Worm (Caenorhabditis elegans) whole organism, young adult: ENCODE results near the gene mpst-4.

Experiments used
- C17E4.6 ChIP-seq: fragments of 200-800 bp; sonication (Bioruptor generic); IDR thresholded peaks from 2 replicates; pipeline ENCODE4 v1.3.6; 2022; ENCODE audit warnings: missing genetic modification reagents, missing genetic modification characterization, missing compliant biosample characterization
- D2030.7 ChIP-seq: fragments of 200-800 bp; sonication (Bioruptor generic); IDR thresholded peaks from 2 replicates; pipeline ENCODE4 v1.3.6; 2022; ENCODE audit warnings: missing genetic modification reagents, missing genetic modification characterization, missing compliant biosample characterization
- F23B12.7 ChIP-seq: sonication (generic microtip); optimal IDR thresholded peaks from 2 replicates; lab custom pipeline; 2017; ENCODE audit warnings: missing genetic modification characterization, mild to moderate bottlenecking, missing compliant biosample characterization, antibody characterized with exemption, moderate library complexity; ENCODE audit not compliant: insufficient read depth
- F37B4.10 ChIP-seq: fragments of 200-800 bp; sonication (Bioruptor generic); IDR thresholded peaks from 2 replicates; pipeline ENCODE4 v1.3.6; 2022; ENCODE audit warnings: missing genetic modification characterization, missing compliant biosample characterization
- F52B5.7 ChIP-seq: sonication (generic microtip); optimal IDR thresholded peaks from 2 replicates; lab custom pipeline; 2016; ENCODE audit warnings: mild to moderate bottlenecking, missing genetic modification characterization, missing compliant biosample characterization
- F57C9.4 ChIP-seq: sonication (generic microtip); optimal IDR thresholded peaks from 2 replicates; lab custom pipeline; 2017; ENCODE audit warnings: mild to moderate bottlenecking, missing genetic modification characterization, missing compliant biosample characterization
- K12H6.12 ChIP-seq: fragments of 200-800 bp; sonication (Bioruptor generic); optimal IDR thresholded peaks from 2 replicates; lab custom pipeline; 2018; ENCODE audit warnings: mild to moderate bottlenecking, missing genetic modification characterization, missing compliant biosample characterization
- Y53G8AR.9 ChIP-seq: fragments of 200-800 bp; sonication (Bioruptor generic); conservative IDR thresholded peaks from 2 replicates; pipeline ENCODE4 v1.3.6; 2022; ENCODE audit warnings: missing genetic modification reagents, missing genetic modification characterization, missing compliant biosample characterization
- ama-1 ChIP-seq, 3 experiments: fragments of 150-350 bp in 1 of 3; sonication (generic microtip) in 2 of 3; optimal IDR thresholded peaks; 2 replicates each; lab custom pipeline; 2014 to 2018; ENCODE audit warnings: missing biosample characterization in 2 of 3, missing genetic modification characterization in 2 of 3, missing genetic modification reagents in 2 of 3
- athp-1 ChIP-seq: sonication (generic microtip); optimal IDR thresholded peaks from 2 replicates; lab custom pipeline; 2017; ENCODE audit warnings: mild to moderate bottlenecking, missing genetic modification characterization, missing compliant biosample characterization
- attf-5 ChIP-seq: fragments of 200-800 bp; sonication (Bioruptor generic); optimal IDR thresholded peaks from 2 replicates; lab custom pipeline; 2018; ENCODE audit warnings: mild to moderate bottlenecking, missing genetic modification characterization, missing compliant biosample characterization
- cebp-2 ChIP-seq: fragments of 200-800 bp; sonication (Bioruptor generic); IDR thresholded peaks from 2 replicates; pipeline ENCODE4 v1.3.6; 2022; ENCODE audit warnings: missing genetic modification characterization, missing compliant biosample characterization
- ceh-100 ChIP-seq: fragments of 200-800 bp; sonication (Bioruptor generic); IDR thresholded peaks from 2 replicates; pipeline ENCODE4 v1.3.6; 2022; ENCODE audit warnings: missing genetic modification reagents, missing genetic modification characterization, missing compliant biosample characterization
- ceh-27 ChIP-seq: fragments of 200-800 bp; sonication (Bioruptor generic); optimal IDR thresholded peaks from 2 replicates; lab custom pipeline; 2018; ENCODE audit warnings: mild to moderate bottlenecking, missing genetic modification characterization, moderate library complexity, missing compliant biosample characterization
- ceh-79 ChIP-seq: sonication (generic microtip); optimal IDR thresholded peaks from 2 replicates; lab custom pipeline; 2017; ENCODE audit warnings: mild to moderate bottlenecking, missing genetic modification characterization, missing compliant biosample characterization
- chd-7 ChIP-seq: sonication (generic microtip); optimal IDR thresholded peaks from 2 replicates; lab custom pipeline; 2016; ENCODE audit warnings: mild to moderate bottlenecking, missing genetic modification characterization, moderate library complexity, missing compliant biosample characterization
- egl-44 ChIP-seq: fragments of 200-800 bp; sonication (Bioruptor generic); IDR thresholded peaks from 2 replicates; pipeline ENCODE4 v1.3.6; 2022; ENCODE audit warnings: missing genetic modification reagents, missing genetic modification characterization, missing compliant biosample characterization
- fkh-3 ChIP-seq: sonication (generic microtip); optimal IDR thresholded peaks from 2 replicates; lab custom pipeline; 2016; ENCODE audit warnings: mild to moderate bottlenecking, missing genetic modification characterization, missing compliant biosample characterization
- him-1 ChIP-seq: sonication (generic microtip); optimal IDR thresholded peaks from 2 replicates; lab custom pipeline; 2016; ENCODE audit warnings: missing genotype, missing genetic modification reagents, missing genetic modification characterization, missing compliant biosample characterization
- lin-26 ChIP-seq: fragments of 200-800 bp; sonication (Bioruptor generic); IDR thresholded peaks from 2 replicates; pipeline ENCODE4 v1.3.6; 2022; ENCODE audit warnings: missing genetic modification reagents, missing genetic modification characterization, missing compliant biosample characterization
- lin-40 ChIP-seq: sonication (generic microtip); optimal IDR thresholded peaks from 2 replicates; lab custom pipeline; 2016; ENCODE audit warnings: missing genetic modification characterization, mild to moderate bottlenecking, missing compliant biosample characterization, missing genotype, missing genetic modification reagents
- lin-54 ChIP-seq: fragments of 200-800 bp; sonication (Bioruptor generic); optimal IDR thresholded peaks from 2 replicates; lab custom pipeline; 2018; ENCODE audit warnings: mild to moderate bottlenecking, missing genetic modification characterization, missing compliant biosample characterization
- madf-3 ChIP-seq: fragments of 200-800 bp; sonication (Bioruptor generic); IDR thresholded peaks from 2 replicates; pipeline ENCODE4 v1.3.6; 2022; ENCODE audit warnings: missing genetic modification reagents, missing genetic modification characterization, missing compliant biosample characterization
- nfya-2 ChIP-seq: fragments of 200-800 bp; sonication (Bioruptor generic); IDR thresholded peaks from 2 replicates; pipeline ENCODE4 v1.3.6; 2022; ENCODE audit warnings: missing genetic modification reagents, missing genetic modification characterization, missing compliant biosample characterization
- nhr-80 ChIP-seq: sonication (generic microtip); optimal IDR thresholded peaks from 2 replicates; lab custom pipeline; 2016; ENCODE audit warnings: missing genetic modification characterization, missing compliant biosample characterization
- pha-4 ChIP-seq: fragments of 150-350 bp; sonication (generic microtip); optimal IDR thresholded peaks from 2 replicates; lab custom pipeline; 2014; ENCODE audit warnings: missing biosample characterization, missing genetic modification reagents, missing genetic modification characterization
- snpc-1.3 ChIP-seq: sonication (generic microtip); optimal IDR thresholded peaks from 2 replicates; lab custom pipeline; 2017; ENCODE audit warnings: missing genetic modification characterization, mild to moderate bottlenecking, missing compliant biosample characterization, antibody characterized with exemption, moderate library complexity, missing genotype, missing genetic modification reagents; ENCODE audit not compliant: insufficient read depth
- somi-1 ChIP-seq: fragments of 200-800 bp; sonication (Bioruptor generic); optimal IDR thresholded peaks from 2 replicates; lab custom pipeline; 2018; ENCODE audit warnings: mild to moderate bottlenecking, missing genetic modification characterization, missing compliant biosample characterization
- tbp1 ChIP-seq: fragments of 200-800 bp; sonication (Bioruptor generic); optimal IDR thresholded peaks from 2 replicates; lab custom pipeline; 2018; ENCODE audit warnings: mild to moderate bottlenecking, missing genetic modification characterization, missing compliant biosample characterization
- tlf-1 ChIP-seq: fragments of 200-800 bp; sonication (Bioruptor generic); optimal IDR thresholded peaks from 2 replicates; lab custom pipeline; 2018; ENCODE audit warnings: mild to moderate bottlenecking, missing genetic modification characterization, missing compliant biosample characterization
- ztf-22 ChIP-seq: fragments of 200-800 bp; sonication (Bioruptor generic); optimal IDR thresholded peaks from 2 replicates; lab custom pipeline; 2018; ENCODE audit warnings: mild to moderate bottlenecking, missing genetic modification characterization, moderate library complexity, missing compliant biosample characterization
- ztf-26 ChIP-seq: sonication (generic microtip); optimal IDR thresholded peaks from 2 replicates; lab custom pipeline; 2017; ENCODE audit warnings: missing genetic modification characterization, missing compliant biosample characterization

mpst-4 gene

DNA sequence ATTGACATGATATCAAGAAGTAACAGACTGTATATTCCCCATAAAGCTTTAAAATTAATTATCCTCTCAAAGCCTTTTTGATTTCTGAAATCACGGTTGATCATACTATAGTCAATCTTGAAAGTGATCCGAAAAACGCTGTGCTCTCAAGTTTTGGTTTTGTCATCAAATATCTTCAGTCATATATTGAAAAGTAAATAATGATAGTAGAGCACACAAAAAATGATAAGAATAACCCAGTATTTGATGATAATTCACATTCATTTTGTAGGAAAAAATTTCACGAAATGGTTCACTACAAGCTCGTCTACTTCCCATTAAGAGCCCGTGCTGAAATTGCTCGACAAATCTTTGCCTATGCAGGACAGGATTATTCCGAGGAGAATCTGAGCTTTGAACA is 16.4 kb upstream of the mpst-4 start, which contains the start of gene gst-6:
Gene gst-6 (plus strand): TSS at position 263 of the 400 bp plus-strand sequence.
- no peak for TF ChIP-seq somi-1 (GFP tag; lab: Kevin White, UChicago)
- TF ChIP-seq lin-54 (GFP tag; lab: Kevin White, UChicago) = no peak
- no peak for TF ChIP-seq egl-44 (GFP tag; lab: Robert Waterston, UW)
- no peak for TF ChIP-seq tlf-1
- TF ChIP-seq lin-26 (GFP tag; lab: Robert Waterston, UW) = no peak
- TF ChIP-seq nhr-80 (tag; lab: Kevin White, UChicago) = peak; percentile 29
- TF ChIP-seq pha-4 (tag; lab: Kevin White, UChicago) = no peak

DNA sequence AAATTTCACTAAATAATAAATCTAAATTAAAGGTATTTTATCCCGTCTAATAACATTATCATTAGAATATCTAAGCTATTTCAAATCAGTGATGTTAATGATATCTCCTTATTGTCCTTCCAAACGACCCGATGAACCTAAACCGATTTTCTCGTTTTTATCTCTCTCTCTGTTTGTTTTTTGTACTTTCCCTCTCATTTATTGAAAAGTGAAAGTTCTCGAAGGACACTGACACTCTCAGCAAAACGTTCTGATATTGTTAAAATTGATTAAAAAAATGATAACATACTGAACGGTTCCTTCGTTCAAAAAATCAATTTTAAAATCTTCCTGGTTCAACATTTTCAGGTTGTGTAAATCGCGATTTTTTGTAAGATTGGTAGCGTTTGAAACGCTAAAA is 12.8 kb upstream of the mpst-4 start, which contains the start of gene F11G11.13:
Gene F11G11.13 (minus strand): TSS at position 89 of the 400 bp plus-strand sequence.
- TF ChIP-seq lin-40 = peak; percentile 16
- no peak for TF ChIP-seq fkh-3 (tag; lab: Kevin White, UChicago)

DNA sequence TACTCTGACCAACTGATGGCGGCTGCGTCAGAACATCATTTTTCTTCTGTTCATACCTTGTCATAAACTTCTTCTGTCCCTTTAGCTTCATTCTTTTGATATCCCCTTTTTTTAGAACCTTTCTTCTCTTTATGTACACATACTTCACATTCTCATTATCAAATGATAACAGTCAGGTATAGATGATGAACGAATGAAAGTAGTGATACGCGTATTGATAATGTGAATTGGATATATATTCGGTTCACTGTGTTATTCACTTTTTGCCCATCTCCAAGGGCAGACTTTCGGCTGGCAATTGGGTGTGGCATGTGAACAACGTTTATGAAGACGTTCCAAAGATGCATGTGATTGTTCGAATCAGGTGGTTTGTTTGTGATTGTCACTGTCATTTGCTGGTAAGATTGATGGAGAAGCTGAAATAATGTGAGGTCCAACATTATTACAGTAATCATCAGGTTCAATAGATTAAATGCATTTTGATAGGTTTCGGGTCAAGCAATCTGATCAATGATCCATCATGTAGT is 11.1 kb upstream of the mpst-4 start, which contains the start of gene F11G11.15:
Gene F11G11.15 (plus strand): TSS at position 511 of the 527 bp plus-strand sequence.
- TF ChIP-seq F52B5.7 = no peak
- peak; percentile 39 for TF ChIP-seq ztf-26 (tag; lab: Kevin White, UChicago)
- no peak for TF ChIP-seq ceh-27
- TF ChIP-seq madf-3 = no peak
- TF ChIP-seq, all 124 proteins: peak for 1

DNA sequence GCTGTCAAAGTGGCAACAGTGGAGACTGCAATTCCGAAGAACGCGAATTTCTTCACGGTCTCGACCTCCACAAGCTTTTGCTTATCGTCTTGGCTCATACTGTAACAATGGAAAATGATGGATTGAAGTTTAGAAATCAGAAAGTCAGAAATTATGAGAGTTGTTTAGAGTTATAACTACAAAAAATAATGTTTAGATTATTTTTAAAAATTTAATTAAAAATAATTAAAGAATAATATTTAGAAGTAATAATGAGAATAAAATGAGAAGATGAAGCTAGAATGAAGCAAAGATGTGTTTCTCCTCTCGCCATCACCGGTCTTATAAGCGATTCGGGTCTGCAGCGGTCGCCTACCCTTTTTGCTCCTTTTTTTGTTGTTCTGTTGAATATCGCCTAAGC is 9.8 kb upstream of the mpst-4 start, which contains the start of gene col-73:
Gene col-73 (minus strand): TSS at position 101 of the 400 bp plus-strand sequence.
- TF ChIP-seq tbp1 (GFP tag; lab: Kevin White, UChicago) = no peak
- TF ChIP-seq ceh-100 = no peak
- TF ChIP-seq lin-40 = no peak
- no peak for TF ChIP-seq K12H6.12 (tag; lab: Kevin White, UChicago)
- TF ChIP-seq attf-5 (GFP tag; lab: Kevin White, UChicago) = no peak
- TF ChIP-seq ceh-79 (tag; lab: Kevin White, UChicago) = no peak
- TF ChIP-seq F37B4.10 (GFP tag; lab: Robert Waterston, UW) = no peak
- no peak for TF ChIP-seq athp-1 (tag; lab: Kevin White, UChicago)
- no peak for TF ChIP-seq F57C9.4 (tag; lab: Kevin White, UChicago)
- TF ChIP-seq D2030.7 (GFP tag; lab: Robert Waterston, UW) = no peak
- TF ChIP-seq him-1 (tag; lab: Kevin White, UChicago) = no peak
- TF ChIP-seq snpc-1.3 (tag; lab: Kevin White, UChicago) = no peak
- TF ChIP-seq ztf-22 (GFP tag; lab: Kevin White, UChicago) = no peak
- TF ChIP-seq F23B12.7 (tag; lab: Kevin White, UChicago) = no peak
- no peak for TF ChIP-seq chd-7 (tag; lab: Kevin White, UChicago)
- no peak for TF ChIP-seq Y53G8AR.9 (GFP tag; lab: Robert Waterston, UW)
- TF ChIP-seq C17E4.6 (GFP tag; lab: Robert Waterston, UW) = no peak
- no peak for TF ChIP-seq cebp-2 (GFP tag; lab: Robert Waterston, UW)
- TF ChIP-seq nfya-2 (GFP tag; lab: Robert Waterston, UW) = no peak
- TF ChIP-seq ama-1 (optimal IDR thresholded peaks at IDR 0.05; lab: Kevin White, UChicago) = no peak
- TF ChIP-seq ama-1 (GFP tag; optimal IDR thresholded peaks at IDR 0.05; lab: Kevin White, UChicago) = no peak
- TF ChIP-seq, all 124 proteins: peak for 0
